Worm (Caenorhabditis elegans): ENCODE measurements around the gene pcrg-1.

DNA sequence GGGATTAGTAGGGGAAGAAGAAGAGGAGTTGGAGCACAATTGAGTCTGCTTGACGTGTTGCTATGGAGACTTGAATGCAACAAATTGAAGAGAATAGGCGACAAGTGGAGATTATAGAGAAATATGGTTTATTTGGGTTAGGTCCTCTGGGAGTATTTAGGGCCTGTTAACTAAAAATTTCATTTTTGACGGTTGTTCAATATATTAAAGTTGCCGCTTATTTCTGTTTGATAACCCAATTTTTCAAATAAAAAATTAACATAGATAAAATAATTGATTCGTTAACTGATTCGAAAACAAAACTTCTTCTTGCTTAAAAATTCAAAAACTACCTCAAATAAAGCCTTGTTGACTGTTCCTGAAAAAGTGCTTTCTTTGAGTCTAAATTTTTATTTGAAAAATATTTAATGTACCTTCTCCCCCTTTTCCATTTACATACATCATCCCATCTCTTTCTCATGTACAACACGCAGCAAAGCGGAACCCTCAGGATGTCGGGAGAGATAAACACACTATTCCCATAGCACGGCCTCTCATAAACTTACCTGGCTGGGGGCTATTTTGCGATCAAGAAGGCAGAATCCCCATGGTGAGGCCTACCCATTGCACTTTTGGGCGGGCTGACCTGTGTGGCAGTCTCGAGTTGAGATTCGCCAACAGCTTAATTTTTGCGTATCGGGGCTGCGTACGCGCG, 28.9 kb upstream of the pcrg-1 start, which contains the start of gene dyf-13:
- TF ChIP-seq him-1 (tag; optimal IDR thresholded peaks at IDR 0.05) (no peak), dao-5 (tag; optimal IDR thresholded peaks at IDR 0.05) (no peak)

All from whole organism, L4/young adult.